Fruit fly (Drosophila melanogaster) Kc167 (cell line): ENCODE data around the gene run.

Experiments
- Sin3A ChIP-seq: fragments of >200 bp; optimal IDR thresholded peaks from 2 replicates; lab custom pipeline; 2018; ENCODE audit warnings: missing external identifiers
- h ChIP-seq: fragments of >200 bp; optimal IDR thresholded peaks from 3 replicates; lab custom pipeline; 2018; ENCODE audit warnings: missing external identifiers
- insv ChIP-seq: fragments of >200 bp; optimal IDR thresholded peaks from 3 replicates; lab custom pipeline; 2018; ENCODE audit warnings: missing external identifiers
- psq ChIP-seq: fragments of >200 bp; optimal IDR thresholded peaks from 2 replicates; lab custom pipeline; 2017; ENCODE audit warnings: missing external identifiers

dm6 chrX:20687252-20687651, 3.2 kb upstream of the run start:
- TF ChIP-seq h (lab: Kevin White, UChicago) (no peak), insv (lab: Kevin White, UChicago) (no peak), psq (lab: Kevin White, UChicago) (no peak), Sin3A (lab: Kevin White, UChicago) (no peak)
